Fruit fly (Drosophila melanogaster) S2 (cell line): ENCODE measurements around the gene Desat1.
A peak's percentile ranks its signal among the peaks of the same experiment; 100 is the strongest.

ENCODE experiments used
- CG8478 ChIP-seq: fragments of >200 bp; optimal IDR thresholded peaks from 2 replicates; lab custom pipeline; 2018
- CTCF ChIP-seq, 2 experiments: fragments of >200 bp; optimal IDR thresholded peaks; 2 replicates each; lab custom pipeline; 2018

Gene Desat1

DNA sequence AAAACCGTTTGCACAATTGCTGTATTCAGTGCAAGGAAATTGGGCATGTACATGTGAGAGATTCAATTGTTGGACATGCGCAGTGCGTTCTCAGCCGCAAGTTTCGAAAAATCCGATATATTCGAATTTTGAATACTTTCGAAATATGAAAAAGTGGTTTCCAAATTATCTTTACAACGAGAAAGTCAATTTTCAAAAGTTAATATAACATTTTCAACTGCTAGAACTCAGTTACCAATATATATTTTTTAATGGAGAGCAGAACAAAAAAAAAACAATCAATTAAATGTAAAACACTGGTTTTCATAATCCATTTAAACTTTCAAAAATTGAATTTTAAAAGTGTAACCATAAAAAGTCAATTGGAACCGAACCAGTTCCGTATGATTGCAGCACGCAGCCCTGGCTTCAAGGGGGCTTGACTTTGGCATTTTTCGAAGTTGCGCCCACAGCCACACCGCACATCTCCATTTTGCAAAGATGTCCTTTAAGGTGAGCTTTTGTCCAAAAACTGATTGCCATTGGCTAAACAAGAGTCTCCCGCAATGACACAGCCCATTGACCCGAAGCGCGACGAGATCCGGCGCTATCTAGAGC is 16.9 kb upstream of the Desat1 start, which contains the start of the genes Scgbeta and CG17202:
Gene Scgbeta (minus strand): TSS at position 51 of the 597 bp plus-strand sequence.
Gene CG17202 (plus strand): TSS at position 390 of the 597 bp plus-strand sequence.
- no peak for TF ChIP-seq CG8478 (lab: Kevin White, UChicago)
- TF ChIP-seq CTCF (optimal IDR thresholded peaks at IDR 0.05; lab: Kevin White, UChicago), result peak; percentile 20 to 23

DNA sequence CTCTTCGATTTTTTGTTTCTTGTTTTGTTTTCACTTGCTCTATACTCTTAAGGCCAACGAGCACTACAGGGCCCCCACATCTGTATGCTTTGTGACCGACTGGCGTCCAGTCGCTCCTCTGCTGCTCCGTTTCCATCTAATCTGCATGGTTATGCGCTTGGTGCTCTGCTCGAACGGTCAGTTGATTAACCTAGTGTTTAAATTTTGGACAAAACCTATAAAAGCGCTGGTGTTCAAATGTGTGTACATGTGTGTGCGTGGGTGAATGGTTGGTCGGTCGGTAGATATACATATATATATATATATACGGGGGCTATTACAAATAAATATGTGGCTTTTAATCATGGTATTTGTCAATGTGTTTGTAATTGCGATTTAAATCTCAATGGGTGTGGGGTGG is 15.4 kb upstream of the Desat1 start:
- TF ChIP-seq CTCF (optimal IDR thresholded peaks at IDR 0.05; lab: Kevin White, UChicago) (no peak), CG8478 (lab: Kevin White, UChicago) (no peak)

DNA sequence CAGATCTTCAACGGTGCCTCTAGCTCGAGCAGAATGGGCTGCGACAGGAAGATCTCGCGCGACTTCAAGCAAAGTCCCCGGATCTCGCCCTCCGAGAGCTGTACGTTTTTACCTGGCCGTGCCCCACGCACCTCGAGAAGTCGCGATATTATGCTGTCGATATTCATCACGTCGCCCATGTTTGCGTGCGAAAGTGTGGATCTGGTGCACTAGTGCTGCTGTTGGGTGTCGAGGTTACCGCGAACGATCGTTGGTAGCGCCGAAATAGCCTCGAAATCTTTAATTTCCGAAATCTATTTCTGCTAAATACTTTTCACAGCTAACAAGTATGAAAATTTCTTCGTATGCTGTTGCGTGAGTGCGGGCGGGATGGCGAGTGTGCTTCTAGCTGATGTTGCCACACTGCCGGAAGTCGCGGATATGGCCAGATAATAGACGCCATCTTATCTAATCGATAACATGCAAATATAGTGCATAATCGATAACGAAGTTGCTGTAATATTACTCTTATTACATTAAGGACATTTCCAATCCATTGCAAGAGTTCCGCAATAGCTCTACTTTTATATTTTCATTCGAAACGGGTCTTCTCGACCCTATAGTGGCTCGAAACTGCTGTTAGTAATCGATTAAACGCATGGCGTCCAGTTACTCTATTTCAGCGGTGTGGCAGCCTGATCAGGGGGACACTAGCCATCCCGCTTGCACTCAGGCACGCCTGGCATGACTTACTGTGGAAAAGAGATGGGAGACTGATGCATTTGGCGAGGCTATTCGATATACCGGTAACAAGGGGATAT is 13.7 kb upstream of the Desat1 start, which contains the start of gene Pp1-87B:
Gene Pp1-87B (minus strand): TSS at position 408 of the 800 bp plus-strand sequence.
- TF ChIP-seq CTCF (optimal IDR thresholded peaks at IDR 0.05; lab: Kevin White, UChicago) (peak in 1 of 2 experiments; percentile 12), CG8478 (lab: Kevin White, UChicago) (no peak)

DNA sequence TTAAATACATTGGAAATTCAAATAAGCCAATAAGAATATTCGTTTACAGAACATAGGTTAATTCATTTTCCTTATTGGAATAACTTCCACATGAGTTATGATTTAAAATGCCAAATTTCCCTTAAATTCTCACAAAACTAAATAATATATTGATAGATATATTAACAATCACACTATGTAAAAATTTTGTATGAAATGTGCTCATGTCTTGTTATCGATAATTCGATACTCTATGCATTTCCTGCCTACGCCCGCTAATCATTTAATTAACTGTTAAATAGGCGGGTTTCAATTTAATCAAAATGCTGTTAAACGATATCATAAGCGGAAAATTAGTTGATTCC is 13.1 kb upstream of the Desat1 start, which contains the start of gene NANS:
Gene NANS (plus strand): TSS at position 269 of the 344 bp plus-strand sequence.
- no peak for TF ChIP-seq CTCF (optimal IDR thresholded peaks at IDR 0.05; lab: Kevin White, UChicago)
- no peak for TF ChIP-seq CG8478 (lab: Kevin White, UChicago)

DNA sequence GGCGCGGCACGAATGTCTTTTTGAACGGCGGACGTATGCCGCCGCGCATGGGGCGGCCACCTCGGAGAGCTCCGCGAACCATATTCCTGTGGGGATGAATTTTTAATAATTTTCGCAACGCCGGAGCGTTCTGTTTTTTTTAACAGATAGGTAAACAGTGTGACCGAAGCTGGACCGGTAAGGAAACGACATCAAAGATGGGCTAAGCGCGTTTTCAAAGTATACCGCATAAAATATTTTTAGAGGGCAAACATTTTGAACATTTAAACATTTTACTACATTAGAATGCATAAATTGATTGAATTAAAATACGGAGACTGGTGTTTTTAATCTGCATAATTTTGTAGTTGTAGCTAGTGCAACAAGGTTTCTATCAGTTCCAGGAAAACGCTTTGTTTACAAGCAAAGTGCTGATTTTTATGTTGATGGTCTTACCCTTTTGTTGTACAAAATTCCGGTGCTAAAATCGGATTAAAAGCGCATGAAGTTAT is 10.2 kb upstream of the Desat1 start, which contains the start of the genes CG5641 and CG5245:
Gene CG5641 (minus strand): TSS at position 163 of the 491 bp plus-strand sequence.
Gene CG5245 (plus strand): TSS at position 441 of the 491 bp plus-strand sequence.
- TF ChIP-seq CTCF (optimal IDR thresholded peaks at IDR 0.05; lab: Kevin White, UChicago), result no peak
- no peak for TF ChIP-seq CG8478 (lab: Kevin White, UChicago)

DNA sequence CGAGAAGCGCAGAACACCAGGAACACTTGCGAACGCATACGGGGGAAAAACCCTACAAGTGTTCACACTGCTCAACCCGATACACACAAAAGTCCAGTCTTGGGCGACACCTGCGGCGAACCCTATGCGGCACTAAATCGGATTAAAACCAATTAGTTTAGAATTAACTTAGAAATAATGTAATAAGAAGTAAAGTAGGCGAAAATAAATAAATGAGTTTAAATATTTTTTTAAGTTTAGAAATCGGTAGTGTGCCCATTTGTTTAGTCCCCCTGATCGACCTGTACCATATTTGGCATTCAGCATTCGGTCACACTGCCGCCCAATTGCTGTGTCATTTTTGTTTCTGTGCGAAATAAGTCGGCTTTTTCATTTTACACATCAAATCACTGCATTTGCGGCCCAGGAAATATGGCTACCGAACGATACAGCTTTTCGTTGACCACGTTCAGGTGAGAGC is 8.3 kb upstream of the Desat1 start, which contains the start of gene Prosalpha2:
Gene Prosalpha2 (plus strand): TSS at position 292 of the 460 bp plus-strand sequence.
- TF ChIP-seq CTCF (optimal IDR thresholded peaks at IDR 0.05; lab: Kevin White, UChicago) (no peak), CG8478 (lab: Kevin White, UChicago) (no peak)

DNA sequence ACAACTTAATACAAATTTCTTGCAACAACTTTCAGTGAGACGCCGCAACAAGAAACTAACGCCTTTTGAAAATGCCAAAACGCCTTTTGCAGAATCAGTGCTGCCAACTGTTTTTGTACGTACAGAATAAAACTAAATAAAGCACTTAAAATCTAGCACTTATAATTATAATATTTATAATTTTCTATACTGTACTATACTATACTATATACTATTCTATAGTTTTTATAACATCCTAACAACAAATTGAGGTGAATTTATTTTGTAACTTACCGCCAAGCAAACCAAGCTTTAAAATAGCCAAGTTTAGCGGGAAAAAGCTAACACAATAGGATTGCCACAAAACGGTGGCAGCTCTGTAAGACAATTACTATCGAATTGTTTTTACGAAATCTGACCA is 5.6 kb upstream of the Desat1 start, which contains the start of the genes Aos1 and Srlp:
Gene Aos1 (minus strand): TSS at position 59 of the 400 bp plus-strand sequence.
Gene Srlp (plus strand): TSS at position 335 of the 400 bp plus-strand sequence.
- no peak for TF ChIP-seq CTCF (optimal IDR thresholded peaks at IDR 0.05; lab: Kevin White, UChicago)
- no peak for TF ChIP-seq CG8478 (lab: Kevin White, UChicago)

DNA sequence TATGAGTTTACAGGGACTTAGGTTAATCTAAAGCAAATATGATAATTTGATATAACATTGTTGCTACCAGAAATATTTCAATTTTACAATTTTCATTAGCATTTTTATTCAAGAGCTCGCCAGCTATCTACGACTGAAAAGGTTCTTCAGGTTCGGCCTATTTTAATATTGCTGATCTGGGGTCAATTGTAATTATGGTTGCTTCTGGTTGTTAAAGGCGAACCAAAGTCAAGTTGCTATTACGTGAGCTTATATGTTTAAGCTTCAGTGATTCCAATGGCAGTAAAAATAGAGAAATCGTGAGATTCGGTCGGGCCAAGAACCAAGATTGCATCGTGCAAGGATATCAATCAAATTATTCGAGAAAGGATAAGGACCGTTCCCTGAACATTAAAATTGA is 3.5 kb upstream of the Desat1 start, which contains the start of gene Desat2:
Gene Desat2 (plus strand): TSS at position 301 of the 400 bp plus-strand sequence.
- TF ChIP-seq CTCF (optimal IDR thresholded peaks at IDR 0.05; lab: Kevin White, UChicago) (no peak), CG8478 (lab: Kevin White, UChicago) (no peak)

DNA sequence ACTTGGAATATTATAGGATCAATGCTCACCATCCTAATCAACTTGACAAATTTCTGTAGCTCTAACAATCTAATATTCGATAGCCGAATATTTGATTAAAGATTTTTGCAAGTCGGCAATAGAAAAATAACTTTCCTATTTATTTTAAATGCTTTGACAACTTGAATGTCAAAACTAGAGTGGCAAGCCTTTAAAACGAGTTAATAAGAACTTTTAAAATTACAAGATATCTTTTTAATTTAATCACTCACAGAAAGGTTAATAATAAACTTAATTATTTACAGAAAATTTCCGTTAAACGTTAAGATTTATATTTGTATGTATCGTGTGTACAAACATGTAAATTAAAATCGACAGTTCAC is 380 bp upstream of the Desat1 start, which contains the start of the genes CG17207 and CG46427:
Gene CG17207 (minus strand): TSS at position 101 of the 362 bp plus-strand sequence.
Gene CG46427 (minus strand): TSS at position 101 of the 362 bp plus-strand sequence.
- TF ChIP-seq CG8478 (lab: Kevin White, UChicago) (no peak), CTCF (optimal IDR thresholded peaks at IDR 0.05; lab: Kevin White, UChicago) (no peak)

DNA sequence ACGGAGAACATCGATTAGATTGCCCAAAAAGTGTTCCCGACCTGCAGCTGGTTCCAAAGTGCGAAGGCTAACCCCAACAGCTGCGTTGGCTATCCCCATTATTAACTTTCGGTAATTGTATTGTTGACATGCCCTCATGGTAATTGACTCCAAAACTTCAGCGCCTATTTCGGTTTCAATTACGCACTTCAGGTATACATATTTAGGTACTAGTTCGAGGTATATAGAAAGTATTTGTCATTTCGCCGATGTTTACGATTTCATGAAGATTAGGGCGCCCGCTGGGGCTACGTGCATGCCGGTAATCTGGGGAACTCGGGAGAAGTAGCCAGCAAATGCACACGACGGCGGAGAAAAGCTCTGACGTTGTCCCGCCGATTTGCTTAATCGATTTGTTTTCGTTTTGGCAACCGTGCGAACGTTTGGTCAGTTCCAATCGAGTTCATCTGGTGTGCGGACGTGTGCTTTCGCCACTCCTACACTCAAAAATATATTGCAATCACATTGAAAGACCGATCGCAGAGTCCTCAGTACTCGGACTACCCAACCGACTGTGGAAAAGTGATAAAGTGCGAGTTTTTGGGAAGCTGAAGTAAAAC is 1.7 kb downstream of the Desat1 start:
- TF ChIP-seq CG8478 (lab: Kevin White, UChicago) (no peak), CTCF (optimal IDR thresholded peaks at IDR 0.05; lab: Kevin White, UChicago) (no peak)

DNA sequence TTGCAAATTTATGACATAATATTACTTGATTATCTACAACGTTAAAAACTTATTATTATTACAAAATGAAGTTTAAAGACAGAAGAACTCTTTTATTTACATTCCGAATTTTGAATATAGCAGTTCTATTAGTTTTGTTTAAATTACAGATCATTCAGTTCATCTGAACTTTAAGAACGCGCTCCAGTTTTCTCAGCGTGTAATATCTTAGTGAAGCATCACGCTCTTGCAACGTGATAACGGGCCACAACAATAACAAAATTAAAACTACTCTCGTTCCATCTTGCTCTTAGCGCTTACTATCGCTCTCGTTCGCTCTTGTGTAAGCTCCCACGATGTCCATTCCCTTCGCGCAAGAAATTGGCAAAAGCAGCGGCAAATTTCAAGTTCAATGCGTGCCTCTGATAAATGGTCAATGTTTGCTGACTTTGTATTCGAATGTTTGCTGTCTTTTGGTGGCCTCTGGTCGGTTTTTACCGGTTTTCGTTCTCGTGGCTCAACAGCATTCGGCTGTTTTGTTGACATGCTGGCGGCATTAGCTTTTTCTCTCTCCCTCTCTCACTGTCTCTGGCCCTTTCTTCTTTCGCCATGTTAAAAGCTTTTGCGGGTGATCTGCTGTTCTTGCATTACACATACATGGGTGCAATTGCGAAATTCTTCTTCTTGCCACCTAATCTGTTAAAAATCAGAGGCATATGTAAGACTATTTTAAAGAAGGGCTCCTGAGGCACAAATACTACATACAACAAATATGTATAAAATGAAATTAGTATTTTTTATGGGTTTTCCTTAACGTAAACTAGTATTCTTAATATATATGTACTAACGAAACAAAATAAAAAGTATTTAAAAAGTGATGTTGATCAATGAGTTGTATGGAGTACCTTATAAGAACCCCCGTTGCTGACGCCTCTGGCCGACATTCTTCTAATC is 3.5 kb downstream of the Desat1 start:
- TF ChIP-seq CG8478 (lab: Kevin White, UChicago) (no peak), CTCF (optimal IDR thresholded peaks at IDR 0.05; lab: Kevin White, UChicago) (no peak)

DNA sequence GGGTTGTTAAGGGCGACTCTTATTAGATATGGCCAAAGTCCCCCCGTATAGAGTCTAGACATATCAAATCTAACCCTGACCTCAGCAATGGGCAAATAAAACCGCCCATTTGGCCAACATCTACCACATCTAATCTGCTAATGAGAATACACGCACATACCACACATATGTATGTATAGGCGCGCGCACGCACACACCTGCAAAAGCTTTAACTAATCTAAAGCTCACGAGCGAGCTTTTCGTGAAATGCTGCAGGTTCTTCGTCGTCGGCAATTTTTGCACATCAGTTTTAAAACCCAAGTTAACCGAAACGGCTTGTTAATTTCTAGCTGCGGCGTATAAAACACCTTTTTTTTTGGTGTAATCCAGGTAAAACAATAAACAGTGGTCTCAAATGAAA is 4.4 kb downstream of the Desat1 start:
- TF ChIP-seq CG8478 (lab: Kevin White, UChicago) (no peak), CTCF (optimal IDR thresholded peaks at IDR 0.05; lab: Kevin White, UChicago) (no peak)

DNA sequence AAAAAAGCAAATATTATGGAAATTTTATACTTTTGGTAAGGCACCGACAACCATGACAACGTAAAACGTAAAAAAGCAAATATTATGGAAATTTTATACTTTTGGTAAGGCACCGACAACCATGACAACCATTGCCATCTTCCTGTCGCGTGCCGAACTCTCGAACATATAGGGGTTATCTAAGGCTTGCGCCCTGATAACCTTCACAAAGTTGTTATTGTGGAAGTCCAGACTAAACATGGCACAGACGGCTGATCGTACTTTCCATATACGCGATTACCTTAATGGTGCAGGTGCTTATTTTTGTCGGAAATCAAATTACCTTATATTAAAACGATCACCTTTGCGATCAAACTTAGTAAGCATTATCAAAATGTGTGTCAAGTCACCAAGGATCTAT is 6.1 kb downstream of the Desat1 start:
- TF ChIP-seq CTCF (optimal IDR thresholded peaks at IDR 0.05; lab: Kevin White, UChicago) (no peak), CG8478 (lab: Kevin White, UChicago) (no peak)
